Worm (Caenorhabditis elegans) whole organism, L1 larva: ENCODE measurements around the gene srd-28.

Source experiments
- C34B4.2 ChIP-seq: sonication (generic microtip); optimal IDR thresholded peaks from 2 replicates; lab custom pipeline; 2017; ENCODE audit warnings: mild to moderate bottlenecking, missing genetic modification characterization, missing compliant biosample characterization
- ama-1 ChIP-seq: fragments of 150-350 bp; optimal IDR thresholded peaks from 2 replicates; lab custom pipeline; 2014
- nhr-12 ChIP-seq: sonication (generic microtip); optimal IDR thresholded peaks from 2 replicates; lab custom pipeline; 2017; ENCODE audit warnings: missing biosample characterization, missing genetic modification characterization

ce11 chrV:15272263-15272662, 21.9 kb downstream of the srd-28 start, which contains the start of gene T10H4.4:
- no peak for TF ChIP-seq C34B4.2 (tag; lab: Kevin White, UChicago)
- TF ChIP-seq ama-1 (lab: Kevin White, UChicago): no peak
- no peak for TF ChIP-seq nhr-12 (tag; lab: Kevin White, UChicago)
